Worm (Caenorhabditis elegans) whole organism, early embryonic: ENCODE data around the gene flp-25.
"Not testable (repeated sequence)": the region's sequence is repeated elsewhere in the genome, so short reads cannot be mapped to it uniquely, and the experiment has no call there.

ENCODE experiments used
- B0310.2 ChIP-seq: sonication (generic microtip); optimal IDR thresholded peaks from 2 replicates; lab custom pipeline; 2016; ENCODE audit warnings: mild to moderate bottlenecking, missing genetic modification characterization, missing compliant biosample characterization
- aly-1 ChIP-seq: sonication (generic microtip); optimal IDR thresholded peaks from 2 replicates; lab custom pipeline; 2016; ENCODE audit warnings: missing genetic modification characterization, missing compliant biosample characterization
- ama-1 ChIP-seq: fragments of 150-350 bp; optimal IDR thresholded peaks from 2 replicates; lab custom pipeline; 2014
- ceh-13 ChIP-seq: fragments of 200-800 bp; sonication (Bioruptor generic); optimal IDR thresholded peaks from 2 replicates; lab custom pipeline; 2018; ENCODE audit warnings: mild to moderate bottlenecking, missing genetic modification characterization, missing compliant biosample characterization
- ceh-36 ChIP-seq: sonication (generic microtip); optimal IDR thresholded peaks from 2 replicates; lab custom pipeline; 2016; ENCODE audit warnings: missing genetic modification characterization, inconsistent platforms, missing compliant biosample characterization
- ets-7 ChIP-seq: sonication (generic microtip); optimal IDR thresholded peaks from 2 replicates; lab custom pipeline; 2016; ENCODE audit warnings: missing genotype, missing genetic modification characterization, missing compliant biosample characterization
- hmbx-1 ChIP-seq: sonication (generic microtip); optimal IDR thresholded peaks from 2 replicates; lab custom pipeline; 2016; ENCODE audit warnings: mild to moderate bottlenecking, missing genetic modification characterization, missing compliant biosample characterization
- hmg-4 ChIP-seq: fragments of 200-800 bp; sonication (Bioruptor generic); optimal IDR thresholded peaks from 2 replicates; lab custom pipeline; 2018; ENCODE audit warnings: mild to moderate bottlenecking, missing genetic modification characterization, missing compliant biosample characterization
- pes-1 ChIP-seq: fragments of 200-800 bp; sonication (Bioruptor generic); IDR thresholded peaks from 2 replicates; pipeline ENCODE4 v1.3.6; 2022; ENCODE audit warnings: missing genetic modification reagents, missing genetic modification characterization, missing compliant biosample characterization
- scrt-1 ChIP-seq: fragments of 200-800 bp; sonication (Bioruptor generic); IDR thresholded peaks from 2 replicates; pipeline ENCODE4 v1.3.6; 2022; ENCODE audit warnings: missing genetic modification characterization, missing compliant biosample characterization
- sea-1 ChIP-seq: fragments of 200-800 bp; sonication (Bioruptor generic); conservative IDR thresholded peaks from 2 replicates; pipeline ENCODE4 v1.3.6; 2022; ENCODE audit warnings: missing genetic modification characterization, missing compliant biosample characterization
- tbx-11 ChIP-seq: fragments of 200-800 bp; sonication (Bioruptor generic); IDR thresholded peaks from 2 replicates; pipeline ENCODE4 v1.3.6; 2022; ENCODE audit warnings: missing genetic modification characterization, missing compliant biosample characterization
- tbx-37 ChIP-seq: fragments of 200-800 bp; sonication (Bioruptor generic); conservative IDR thresholded peaks from 2 replicates; pipeline ENCODE4 v1.3.6; 2022; ENCODE audit warnings: missing genetic modification reagents, missing genetic modification characterization, missing compliant biosample characterization
- tra-4 ChIP-seq: sonication (generic microtip); optimal IDR thresholded peaks from 2 replicates; lab custom pipeline; 2017; ENCODE audit warnings: missing genetic modification characterization, missing compliant biosample characterization

- not testable (repeated sequence) for TF ChIP-seq ceh-13 (GFP tag; lab: Kevin White, UChicago); hmg-4 (GFP tag; lab: Kevin White, UChicago); ama-1 (lab: Kevin White, UChicago); aly-1; tra-4; tbx-37; hmbx-1 (tag; lab: Kevin White, UChicago); ets-7; B0310.2 (tag; lab: Kevin White, UChicago); ceh-36
- TF ChIP-seq pes-1 (peak; percentile 51), scrt-1 (GFP tag; lab: Robert Waterston, UW) (peak; percentile 65), tbx-11 (GFP tag; lab: Robert Waterston, UW) (0 out of 2 replicates have a peak, but pooled peaks have one; percentile 7), sea-1 (GFP tag; lab: Robert Waterston, UW) (0 out of 2 replicates have a peak, but pooled peaks have one; percentile 51)
Observed at ce11 chrIII:9408304-9408703, 47.0 kb downstream of the flp-25 start.
